Worm (Caenorhabditis elegans): ENCODE results near the gene srw-79.

Gene srw-79

ce11 chrII:2946438-2946837, at the start of gene srw-79:
srw-79 (plus strand) TSS chrII:2946738.
- TF ChIP-seq hmg-11 (tag; optimal IDR thresholded peaks at IDR 0.05) (no peak), pqm-1 (tag; optimal IDR thresholded peaks at IDR 0.05) (no peak), fos-1 (tag; optimal IDR thresholded peaks at IDR 0.05) (no peak), elt-1 (tag; optimal IDR thresholded peaks at IDR 0.05) (no peak), nhr-43 (tag; optimal IDR thresholded peaks at IDR 0.05; ENCODE audit: poor library complexity, severe bottlenecking) (no peak), ama-1 (optimal IDR thresholded peaks at IDR 0.05) (no peak), ZK546.5 (tag; optimal IDR thresholded peaks at IDR 0.05) (no peak), jun-1 (tag; optimal IDR thresholded peaks at IDR 0.05) (no peak), unc-39 (tag; optimal IDR thresholded peaks at IDR 0.05) (no peak), daf-12 (tag; optimal IDR thresholded peaks at IDR 0.05) (no peak)

ce11 chrII:2900248-2900647, 46.3 kb upstream of the srw-79 start, which contains the start of gene ubc-26:
ubc-26 (minus strand) TSS chrII:2900348.
- TF ChIP-seq lin-39 (tag; optimal IDR thresholded peaks at IDR 0.05) (no peak), nhr-12 (tag; optimal IDR thresholded peaks at IDR 0.05) (no peak), eor-1 (tag; optimal IDR thresholded peaks at IDR 0.05) (no peak), unc-62 (GFP tag; optimal IDR thresholded peaks at IDR 0.05) (no peak)

ce11 chrII:2901158-2901557, 45.4 kb upstream of the srw-79 start:
- no peak for TF ChIP-seq nhr-77 (tag; optimal IDR thresholded peaks at IDR 0.05)
- TF ChIP-seq ceh-28 (tag; optimal IDR thresholded peaks at IDR 0.05): peak; percentile 92

ce11 chrII:2903748-2904147, 42.8 kb upstream of the srw-79 start:
- TF ChIP-seq daf-12 (tag; optimal IDR thresholded peaks at IDR 0.05) (no peak), fos-1 (tag; optimal IDR thresholded peaks at IDR 0.05) (no peak), nhr-25 (tag; optimal IDR thresholded peaks at IDR 0.05) (no peak), tbx-2 (tag; optimal IDR thresholded peaks at IDR 0.05) (no peak), nhr-28 (tag; optimal IDR thresholded peaks at IDR 0.05) (no peak)

ce11 chrII:2913505-2913904, 33.0 kb upstream of the srw-79 start, which contains the start of gene ubc-15:
ubc-15 (minus strand) TSS chrII:2913605.
- TF ChIP-seq nhr-12 (tag; optimal IDR thresholded peaks at IDR 0.05): no peak

ce11 chrII:2919074-2919857, 27.3 kb upstream of the srw-79 start, which contains the start of the genes ncap-1 and Y110A2AR.1:
ncap-1 (minus strand) TSS chrII:2919314.
Y110A2AR.1 (plus strand) TSS chrII:2919710.
- TF ChIP-seq pha-4 (tag; optimal IDR thresholded peaks at IDR 0.05) (peak; percentile 9), elt-2 (tag; optimal IDR thresholded peaks at IDR 0.05) (no peak), nfya-1 (tag; optimal IDR thresholded peaks at IDR 0.05; ENCODE audit: insufficient read depth) (peak; percentile 24), lin-15B (tag; optimal IDR thresholded peaks at IDR 0.05) (peak; percentile 10)

ce11 chrII:2920234-2920633, 26.3 kb upstream of the srw-79 start:
- TF ChIP-seq elt-1 (tag; optimal IDR thresholded peaks at IDR 0.05) (no peak), lin-15B (tag; optimal IDR thresholded peaks at IDR 0.05) (no peak), elt-3 (tag; optimal IDR thresholded peaks at IDR 0.05) (no peak), ztf-4 (tag; optimal IDR thresholded peaks at IDR 0.05) (no peak), pha-4 (tag; optimal IDR thresholded peaks at IDR 0.05) (no peak), nfya-1 (tag; optimal IDR thresholded peaks at IDR 0.05; ENCODE audit: insufficient read depth) (no peak), egl-27 (tag; optimal IDR thresholded peaks at IDR 0.05) (no peak), tbx-2 (tag; optimal IDR thresholded peaks at IDR 0.05) (no peak), daf-12 (tag; optimal IDR thresholded peaks at IDR 0.05) (no peak), ceh-9 (tag; optimal IDR thresholded peaks at IDR 0.05) (no peak), elt-2 (tag; optimal IDR thresholded peaks at IDR 0.05) (no peak), ceh-16 (tag; optimal IDR thresholded peaks at IDR 0.05) (no peak)

Measured in whole organism, L3 larva.